Worm (Caenorhabditis elegans) whole organism, L1 larva: Measurements from ENCODE around the gene comt-1.
A peak's percentile ranks its signal among the peaks of the same experiment; 100 is the strongest.

Experiments
- C04F5.9 ChIP-seq: sonication (generic microtip); optimal IDR thresholded peaks from 2 replicates; lab custom pipeline; 2016; ENCODE audit warnings: missing genetic modification characterization, missing compliant biosample characterization
- C16A3.4 ChIP-seq: fragments of 150-350 bp; optimal IDR thresholded peaks from 2 replicates; lab custom pipeline; 2014; ENCODE audit warnings: missing biosample characterization, missing genetic modification characterization
- C34B4.2 ChIP-seq: sonication (generic microtip); optimal IDR thresholded peaks from 2 replicates; lab custom pipeline; 2017; ENCODE audit warnings: mild to moderate bottlenecking, missing genetic modification characterization, missing compliant biosample characterization
- F16B12.6 ChIP-seq: fragments of 150-350 bp; optimal IDR thresholded peaks from 2 replicates; lab custom pipeline; 2014; ENCODE audit warnings: missing biosample characterization, missing genetic modification characterization
- aly-2 ChIP-seq: fragments of 150-350 bp; optimal IDR thresholded peaks from 2 replicates; lab custom pipeline; 2014; ENCODE audit warnings: missing biosample characterization, missing genetic modification characterization
- ama-1 ChIP-seq: fragments of 150-350 bp; optimal IDR thresholded peaks from 2 replicates; lab custom pipeline; 2014
- blmp-1 ChIP-seq: fragments of 150-350 bp; optimal IDR thresholded peaks from 2 replicates; lab custom pipeline; 2014; ENCODE audit warnings: missing biosample characterization, missing genetic modification characterization
- ceh-82 ChIP-seq, 3 experiments: fragments of 150-350 bp in 1 of 3; sonication (generic microtip) in 2 of 3; optimal IDR thresholded peaks; 2 replicates each; lab custom pipeline; 2014 to 2017; ENCODE audit warnings: missing biosample characterization in 3 of 3, missing genetic modification characterization in 3 of 3
- ceh-88 ChIP-seq: fragments of 200-800 bp; sonication (Bioruptor generic); IDR thresholded peaks from 2 replicates; pipeline ENCODE4 v1.3.6; 2022; ENCODE audit warnings: missing genetic modification characterization, missing compliant biosample characterization
- ceh-90 ChIP-seq: sonication (generic microtip); optimal IDR thresholded peaks from 2 replicates; lab custom pipeline; 2016; ENCODE audit warnings: missing genetic modification characterization, missing compliant biosample characterization
- dpl-1 ChIP-seq, 3 experiments: fragments of 150-350 bp in 2 of 3; sonication (generic microtip) in 1 of 3; optimal IDR thresholded peaks; 2 replicates each; lab custom pipeline; 2014 to 2017; ENCODE audit warnings: missing biosample characterization in 3 of 3, missing genetic modification characterization in 3 of 3, missing genetic modification reagents in 3 of 3
- efl-1 ChIP-seq, 4 experiments: fragments of 150-350 bp; optimal IDR thresholded peaks in 3 of 4; peaks in 1 of 4; 1 replicate in 1 of 4; 2 replicates in 3 of 4; lab custom pipeline; 2014; ENCODE audit warnings: missing biosample characterization in 2 of 4, missing genetic modification characterization in 2 of 4, missing genetic modification reagents in 2 of 4
- egl-13 ChIP-seq: sonication (generic microtip); optimal IDR thresholded peaks from 2 replicates; lab custom pipeline; 2016; ENCODE audit warnings: missing genotype, missing genetic modification reagents, missing genetic modification characterization, missing compliant biosample characterization
- egl-27 ChIP-seq, 2 experiments: fragments of 150-350 bp in 1 of 2; sonication (generic microtip); optimal IDR thresholded peaks; 3 replicates each; lab custom pipeline; 2017 to 2018; ENCODE audit warnings: missing biosample characterization in 2 of 2, missing genetic modification characterization in 2 of 2, missing genetic modification reagents in 2 of 2
- elt-2 ChIP-seq: sonication (generic microtip); optimal IDR thresholded peaks from 2 replicates; lab custom pipeline; 2016; ENCODE audit warnings: missing genetic modification characterization, mild to moderate bottlenecking, inconsistent platforms, missing compliant biosample characterization, missing genetic modification reagents
- ets-5 ChIP-seq: fragments of 200-800 bp; sonication (Bioruptor generic); IDR thresholded peaks from 2 replicates; pipeline ENCODE4 v1.3.6; 2022; ENCODE audit warnings: missing genetic modification characterization, missing compliant biosample characterization
- fkh-10 ChIP-seq: sonication (generic microtip); optimal IDR thresholded peaks from 2 replicates; lab custom pipeline; 2017; ENCODE audit warnings: missing biosample characterization, missing genetic modification reagents, missing genetic modification characterization
- fkh-8 ChIP-seq: sonication (generic microtip); optimal IDR thresholded peaks from 2 replicates; lab custom pipeline; 2016; ENCODE audit warnings: mild to moderate bottlenecking, missing genetic modification characterization, missing compliant biosample characterization
- grh-1 ChIP-seq: fragments of 200-800 bp; sonication (Bioruptor generic); IDR thresholded peaks from 2 replicates; pipeline ENCODE4 v1.3.6; 2022; ENCODE audit warnings: missing genetic modification reagents, missing genetic modification characterization, missing compliant biosample characterization
- hlh-17 ChIP-seq: fragments of 200-800 bp; sonication (Bioruptor generic); optimal IDR thresholded peaks from 2 replicates; lab custom pipeline; 2018; ENCODE audit warnings: missing genetic modification characterization, mild to moderate bottlenecking, missing compliant biosample characterization, moderate library complexity, borderline replicate concordance
- hlh-4 ChIP-seq: sonication (generic microtip); optimal IDR thresholded peaks from 2 replicates; lab custom pipeline; 2016; ENCODE audit warnings: mild to moderate bottlenecking, missing genetic modification characterization, missing compliant biosample characterization
- hpl-2 ChIP-seq: fragments of 150-350 bp; optimal IDR thresholded peaks from 2 replicates; lab custom pipeline; 2014; ENCODE audit warnings: missing biosample characterization, missing genetic modification reagents, missing genetic modification characterization
- lin-13 ChIP-seq: fragments of 150-350 bp; optimal IDR thresholded peaks from 2 replicates; lab custom pipeline; 2014; ENCODE audit warnings: missing biosample characterization, missing genetic modification reagents, missing genetic modification characterization
- lin-14 ChIP-seq: fragments of 200-800 bp; sonication (Bioruptor generic); optimal IDR thresholded peaks from 2 replicates; lab custom pipeline; 2018; ENCODE audit warnings: mild to moderate bottlenecking, missing genetic modification characterization, moderate library complexity, missing compliant biosample characterization
- lin-15B ChIP-seq: fragments of 150-350 bp; sonication (generic microtip); optimal IDR thresholded peaks from 3 replicates; lab custom pipeline; 2014; ENCODE audit warnings: missing biosample characterization, missing genetic modification characterization
- mab-9 ChIP-seq: fragments of 200-800 bp; sonication (Bioruptor generic); IDR thresholded peaks from 2 replicates; pipeline ENCODE4 v1.3.6; 2022; ENCODE audit warnings: missing genetic modification reagents, missing genetic modification characterization, missing compliant biosample characterization
- mdl-1 ChIP-seq, 2 experiments: fragments of 150-350 bp; optimal IDR thresholded peaks; 2 replicates each; lab custom pipeline; 2014 to 2017; ENCODE audit warnings: missing biosample characterization in 2 of 2, missing genetic modification characterization in 2 of 2, inconsistent platforms in 1 of 2
- mef-2 ChIP-seq: fragments of 150-350 bp; optimal IDR thresholded peaks from 2 replicates; lab custom pipeline; 2014; ENCODE audit warnings: missing biosample characterization, missing genetic modification characterization
- nhr-12 ChIP-seq: sonication (generic microtip); optimal IDR thresholded peaks from 2 replicates; lab custom pipeline; 2017; ENCODE audit warnings: missing biosample characterization, missing genetic modification characterization
- nhr-20 ChIP-seq: sonication (generic microtip); optimal IDR thresholded peaks from 2 replicates; lab custom pipeline; 2016; ENCODE audit warnings: mild to moderate bottlenecking, missing genetic modification characterization, missing compliant biosample characterization
- nhr-28 ChIP-seq: fragments of 150-350 bp; optimal IDR thresholded peaks from 2 replicates; lab custom pipeline; 2014; ENCODE audit warnings: missing biosample characterization, missing genetic modification characterization
- nhr-47 ChIP-seq: sonication (generic microtip); optimal IDR thresholded peaks from 2 replicates; lab custom pipeline; 2016; ENCODE audit warnings: mild to moderate bottlenecking, missing genetic modification characterization, moderate library complexity, missing compliant biosample characterization
- nhr-76 ChIP-seq: sonication (generic microtip); optimal IDR thresholded peaks from 2 replicates; lab custom pipeline; 2017; ENCODE audit warnings: missing biosample characterization, missing genetic modification characterization
- nhr-77 ChIP-seq: fragments of 150-350 bp; optimal IDR thresholded peaks from 2 replicates; lab custom pipeline; 2014; ENCODE audit warnings: missing biosample characterization, missing genetic modification characterization
- nhr-85 ChIP-seq: sonication (generic microtip); peaks from one replicate; lab custom pipeline; 2016; ENCODE audit warnings: missing genetic modification characterization, inconsistent platforms, missing compliant biosample characterization
- nhr-90 ChIP-seq: sonication (generic microtip); optimal IDR thresholded peaks from 2 replicates; lab custom pipeline; 2016; ENCODE audit warnings: mild to moderate bottlenecking, missing genetic modification characterization, missing compliant biosample characterization; ENCODE audit not compliant: poor library complexity
- pqm-1 ChIP-seq: sonication (generic microtip); optimal IDR thresholded peaks from 3 replicates; lab custom pipeline; 2017; ENCODE audit warnings: missing biosample characterization, missing genetic modification characterization
- rnt-1 ChIP-seq: sonication (generic microtip); optimal IDR thresholded peaks from 2 replicates; lab custom pipeline; 2016; ENCODE audit warnings: mild to moderate bottlenecking, missing genetic modification characterization, moderate library complexity, missing compliant biosample characterization
- sup-37 ChIP-seq: fragments of 200-800 bp; sonication (Bioruptor generic); optimal IDR thresholded peaks from 2 replicates; lab custom pipeline; 2018; ENCODE audit warnings: mild to moderate bottlenecking, missing genetic modification characterization, missing compliant biosample characterization
- swsn-7 ChIP-seq: sonication (generic microtip); optimal IDR thresholded peaks from 2 replicates; lab custom pipeline; 2016; ENCODE audit warnings: missing genetic modification characterization, missing compliant biosample characterization
- unc-30 ChIP-seq: sonication (generic microtip); optimal IDR thresholded peaks from 2 replicates; lab custom pipeline; 2017; ENCODE audit warnings: missing biosample characterization, missing genetic modification characterization
- unc-62 ChIP-seq: fragments of 150-350 bp; optimal IDR thresholded peaks from 2 replicates; lab custom pipeline; 2014; ENCODE audit warnings: missing biosample characterization, missing genetic modification reagents, missing genetic modification characterization
- unc-86 ChIP-seq: sonication (generic microtip); optimal IDR thresholded peaks from 2 replicates; lab custom pipeline; 2016; ENCODE audit warnings: missing genetic modification characterization, missing compliant biosample characterization
- vab-15 ChIP-seq: sonication (generic microtip); optimal IDR thresholded peaks from 2 replicates; lab custom pipeline; 2017; ENCODE audit warnings: missing genotype, mild to moderate bottlenecking, missing genetic modification characterization, missing compliant biosample characterization
- ztf-11 ChIP-seq, 2 experiments: sonication (generic microtip); optimal IDR thresholded peaks; 2 replicates each; lab custom pipeline; 2016 to 2017; ENCODE audit warnings: missing genetic modification characterization in 2 of 2, missing biosample characterization in 1 of 2, missing compliant biosample characterization in 1 of 2
- ztf-4 ChIP-seq: fragments of 150-350 bp; optimal IDR thresholded peaks from 2 replicates; lab custom pipeline; 2014; ENCODE audit warnings: missing biosample characterization, missing genetic modification characterization

Gene comt-1

DNA sequence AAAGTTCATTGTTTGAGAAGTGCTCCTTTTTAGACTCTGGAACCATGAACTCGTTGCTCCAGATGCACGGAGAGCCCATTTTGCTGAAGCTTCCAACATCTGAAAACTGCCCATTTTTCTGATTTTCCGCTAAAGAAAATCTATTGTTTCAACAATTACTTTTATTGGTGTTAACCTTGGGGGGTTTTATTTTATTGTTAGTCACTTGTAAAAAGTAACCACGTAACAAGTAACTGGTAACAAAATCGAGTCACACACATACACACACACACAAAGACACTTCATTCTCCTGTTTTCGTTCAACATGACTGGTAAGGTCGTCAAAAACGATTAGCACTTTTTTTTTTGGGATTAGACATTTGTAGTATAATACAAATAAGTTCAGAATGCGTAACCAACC is 15.2 kb upstream of the comt-1 start:
- TF ChIP-seq mab-9 (GFP tag; lab: Robert Waterston, UW) (no peak), lin-15B (no peak), nhr-85 (tag; lab: Kevin White, UChicago) (peak; percentile 59), lin-14 (GFP tag; lab: Kevin White, UChicago) (peak; percentile 30), hpl-2 (GFP tag; lab: Kevin White, UChicago) (no peak)

DNA sequence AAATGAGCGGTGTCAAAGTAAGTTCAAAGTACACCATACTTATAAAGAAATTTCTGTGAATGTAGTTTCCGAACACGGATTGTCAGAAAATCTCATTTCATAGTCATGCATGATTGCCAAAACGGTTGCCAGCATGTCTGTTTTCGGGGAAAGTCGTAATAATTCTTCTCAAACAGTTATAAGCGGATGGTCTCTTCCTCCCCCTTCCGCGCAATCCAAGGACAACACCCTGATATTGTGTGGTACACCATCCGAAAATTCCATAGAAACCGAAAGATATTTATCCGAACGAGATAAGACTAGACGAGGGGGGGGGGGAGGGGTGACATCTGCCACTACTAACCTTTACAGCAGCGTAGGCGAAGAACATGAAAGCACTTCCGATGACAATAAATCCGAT is 12.3 kb upstream of the comt-1 start:
- TF ChIP-seq fkh-8 (tag; lab: Kevin White, UChicago) (no peak), sup-37 (no peak), F16B12.6 (tag; lab: Kevin White, UChicago) (no peak), blmp-1 (peak; percentile 85), ztf-11 (tag; optimal IDR thresholded peaks at IDR 0.05; lab: Kevin White, UChicago) (no peak), hlh-4 (tag; lab: Kevin White, UChicago) (no peak), nhr-12 (tag; lab: Kevin White, UChicago) (no peak), nhr-76 (tag; lab: Kevin White, UChicago) (no peak)
- TF ChIP-seq, all 84 proteins: peak for 1

ce11 chrX:2873272-2873671 is 11.0 kb upstream of the comt-1 start:
- no peak for TF ChIP-seq ceh-82 (tag; optimal IDR thresholded peaks at IDR 0.05; lab: Kevin White, UChicago)
- TF ChIP-seq rnt-1 = no peak
- no peak for TF ChIP-seq egl-27 (tag; optimal IDR thresholded peaks at IDR 0.05; lab: Kevin White, UChicago)
- TF ChIP-seq C04F5.9 (tag; lab: Kevin White, UChicago) = no peak
- no peak for TF ChIP-seq ceh-88 (GFP tag; lab: Robert Waterston, UW)
- no peak for TF ChIP-seq unc-30 (tag; lab: Kevin White, UChicago)
- no peak for TF ChIP-seq aly-2 (tag; lab: Kevin White, UChicago)
- TF ChIP-seq nhr-90 (tag; lab: Kevin White, UChicago) = no peak
- TF ChIP-seq ztf-4 = no peak
- no peak for TF ChIP-seq pqm-1
- TF ChIP-seq grh-1 = no peak
- TF ChIP-seq nhr-20 (tag; lab: Kevin White, UChicago) = no peak
- TF ChIP-seq hlh-17 = no peak
- TF ChIP-seq ama-1 = no peak
- no peak for TF ChIP-seq C16A3.4 (tag; lab: Kevin White, UChicago)
- TF ChIP-seq dpl-1 (GFP tag; optimal IDR thresholded peaks at IDR 0.05; lab: Kevin White, UChicago) = no peak
- TF ChIP-seq, all 84 proteins: peak for 0

ce11 chrX:2871037-2871436 is 8.8 kb upstream of the comt-1 start, which contains the start of gene F53B3.3:
Gene F53B3.3, minus strand, starts transcription at chrX:2871137.
- peak; percentile 18 for TF ChIP-seq hlh-17
- no peak for TF ChIP-seq efl-1 (optimal IDR thresholded peaks at IDR 0.05; lab: Kevin White, UChicago)
- peak in 1 of 2 experiments; percentile 55 for TF ChIP-seq efl-1 (GFP tag; optimal IDR thresholded peaks at IDR 0.05 in 1 of 2; lab: Kevin White, UChicago)
- peak; percentile 6 for TF ChIP-seq nhr-77 (tag; lab: Kevin White, UChicago)
- TF ChIP-seq nhr-47 (tag; lab: Kevin White, UChicago) = no peak
- no peak for TF ChIP-seq swsn-7 (tag; lab: Kevin White, UChicago)
- TF ChIP-seq, all 84 proteins: peak for 3

- TF ChIP-seq ceh-90 (tag; lab: Kevin White, UChicago) (no peak), elt-2 (no peak), ets-5 (GFP tag; lab: Robert Waterston, UW) (no peak), C34B4.2 (tag; lab: Kevin White, UChicago) (no peak), egl-13 (no peak), mab-9 (GFP tag; lab: Robert Waterston, UW) (no peak), blmp-1 (peak; percentile 60), lin-13 (no peak), vab-15 (tag; lab: Kevin White, UChicago) (no peak), nhr-28 (tag; lab: Kevin White, UChicago) (no peak), mef-2 (tag; lab: Kevin White, UChicago) (no peak), unc-86 (tag; lab: Kevin White, UChicago) (no peak), nhr-90 (tag; lab: Kevin White, UChicago) (peak; percentile 23), fkh-8 (tag; lab: Kevin White, UChicago) (no peak), unc-62 (no peak), grh-1 (no peak), nhr-20 (tag; lab: Kevin White, UChicago) (peak; percentile 29), mdl-1 (tag; optimal IDR thresholded peaks at IDR 0.05; lab: Kevin White, UChicago) (no peak), fkh-10 (GFP tag; lab: Kevin White, UChicago) (no peak)
These were observed 3.4 kb upstream of the comt-1 start for ce11 chrX:2865591-2866217.
